Fruit fly (Drosophila melanogaster) Kc167 (cell line): ENCODE measurements around the gene CG17029.

Source experiments
- Myc ChIP-seq: fragments of >200 bp; optimal IDR thresholded peaks from 2 replicates; lab custom pipeline; 2017; ENCODE audit warnings: missing external identifiers
- h ChIP-seq: fragments of >200 bp; optimal IDR thresholded peaks from 3 replicates; lab custom pipeline; 2018; ENCODE audit warnings: missing external identifiers
- insv ChIP-seq: fragments of >200 bp; optimal IDR thresholded peaks from 3 replicates; lab custom pipeline; 2018; ENCODE audit warnings: missing external identifiers

- TF ChIP-seq insv (lab: Kevin White, UChicago), result no peak
- no peak for TF ChIP-seq Myc (lab: Kevin White, UChicago)
- no peak for TF ChIP-seq h (lab: Kevin White, UChicago)
Measured at dm6 chr3L:16019144-16020006, 42.7 kb downstream of the CG17029 start.
